Fruit fly (Drosophila melanogaster) whole organism, larva: ENCODE data around the gene CG4467.

ENCODE experiments used
- noc ChIP-seq: fragments of 200-800 bp; sonication (Bioruptor generic); optimal IDR thresholded peaks from 3 replicates; lab custom pipeline; 2019; ENCODE audit warnings: missing biosample characterization, mild to moderate bottlenecking, missing genetic modification characterization, moderate library complexity

CG4467 gene

dm6 chr3R:23248853-23249573 lies at the start of gene CG4467:
TSS of gene CG4467 (minus strand) at chr3R:23248903.
- TF ChIP-seq noc: no peak

- no peak for TF ChIP-seq noc
Observed at dm6 chr3R:23297132-23297862, 48.6 kb upstream of the CG4467 start.

- TF ChIP-seq noc: no peak
Observed at dm6 chr3R:23296146-23296545, 47.4 kb upstream of the CG4467 start.

dm6 chr3R:23295360-23295772 lies 46.7 kb upstream of the CG4467 start:
- TF ChIP-seq noc: peak; percentile 31

- TF ChIP-seq noc: no peak
Observed at dm6 chr3R:23293066-23293777, 44.5 kb upstream of the CG4467 start.

- TF ChIP-seq noc: no peak
Observed at dm6 chr3R:23292267-23292666, 43.6 kb upstream of the CG4467 start.

dm6 chr3R:23290089-23290488 lies 41.4 kb upstream of the CG4467 start, which contains the start of gene bb8:
TSS of gene bb8 (minus strand) at chr3R:23290189.
- no peak for TF ChIP-seq noc

- TF ChIP-seq noc: no peak
Observed at dm6 chr3R:23287951-23288350, 39.2 kb upstream of the CG4467 start, which contains the start of gene wam. TSS of gene wam (minus strand) at chr3R:23288051.

dm6 chr3R:23284256-23284655 lies 35.6 kb upstream of the CG4467 start:
- TF ChIP-seq noc: peak; percentile 41

dm6 chr3R:23283702-23284101 lies 35.0 kb upstream of the CG4467 start, which contains the start of gene CG6763:
TSS of gene CG6763 (plus strand) at chr3R:23284002.
- TF ChIP-seq noc: no peak

dm6 chr3R:23280806-23281257 lies 32.1 kb upstream of the CG4467 start, which contains the start of the genes orb and Cdc16:
TSS of gene orb (minus strand) at chr3R:23280856.
TSS of gene Cdc16 (plus strand) at chr3R:23281201.
- peak; percentile 84 for TF ChIP-seq noc

dm6 chr3R:23279834-23280233 lies 31.1 kb upstream of the CG4467 start:
- no peak for TF ChIP-seq noc

dm6 chr3R:23278704-23279379 lies 30.1 kb upstream of the CG4467 start:
- no peak for TF ChIP-seq noc

- TF ChIP-seq noc: no peak
Observed at dm6 chr3R:23260569-23260968, 11.9 kb upstream of the CG4467 start.

- no peak for TF ChIP-seq noc
Observed at dm6 chr3R:23258524-23258923, 9.8 kb upstream of the CG4467 start.

- peak; percentile 57 for TF ChIP-seq noc
Observed at dm6 chr3R:23257986-23258427, 9.3 kb upstream of the CG4467 start, which contains the start of the genes wda and Pex11c. TSS of gene wda (minus strand) at chr3R:23258087. TSS of gene Pex11c (plus strand) at chr3R:23258365.
